Worm (Caenorhabditis elegans) whole organism, L4/young adult: ENCODE results near the gene nucl-1.

ENCODE experiments used
- W03F9.2 ChIP-seq: fragments of 150-350 bp; optimal IDR thresholded peaks from 2 replicates; lab custom pipeline; 2014; ENCODE audit warnings: missing biosample characterization, missing genetic modification characterization
- him-1 ChIP-seq: sonication (generic microtip); optimal IDR thresholded peaks from 2 replicates; lab custom pipeline; 2016; ENCODE audit warnings: missing genotype, missing genetic modification reagents, missing genetic modification characterization, missing compliant biosample characterization

- no peak for TF ChIP-seq him-1 (tag; lab: Kevin White, UChicago)
- no peak for TF ChIP-seq W03F9.2 (tag; lab: Kevin White, UChicago)
These were observed 23.0 kb downstream of the nucl-1 start for ce11 chrIV:8266024-8266949.
